Worm (Caenorhabditis elegans): ENCODE results near the gene K12G11.6.

ce11 chrV:11905977-11906376 is 11.8 kb downstream of the K12G11.6 start:
- TF ChIP-seq blmp-1 (tag; optimal IDR thresholded peaks at IDR 0.05) (no peak), lin-39 (tag; optimal IDR thresholded peaks at IDR 0.05) (no peak), ama-1 (optimal IDR thresholded peaks at IDR 0.05) (no peak), C16A3.4 (tag; optimal IDR thresholded peaks at IDR 0.05) (no peak), tbx-2 (tag; optimal IDR thresholded peaks at IDR 0.05) (no peak), nhr-237 (tag; optimal IDR thresholded peaks at IDR 0.05) (no peak), nhr-12 (tag; optimal IDR thresholded peaks at IDR 0.05) (no peak)
